Worm (Caenorhabditis elegans): Measurements from ENCODE around the gene tac-1.

ce11 chrII:14778092-14778491 is 24.4 kb upstream of the tac-1 start, which contains the start of gene Y54E2A.8:
- TF ChIP-seq cog-1 (tag; optimal IDR thresholded peaks at IDR 0.05) (no peak), T22C8.4 (GFP tag; IDR thresholded peaks at IDR 0.05) (no peak), ref-1 (GFP tag; conservative IDR thresholded peaks at IDR 0.05) (no peak), ztf-23 (GFP tag; IDR thresholded peaks at IDR 0.05) (no peak), klf-2 (GFP tag; conservative IDR thresholded peaks at IDR 0.05) (no peak)
